ENCODE assay signal across 2 worm cellular contexts in the genomic region with DNA sequence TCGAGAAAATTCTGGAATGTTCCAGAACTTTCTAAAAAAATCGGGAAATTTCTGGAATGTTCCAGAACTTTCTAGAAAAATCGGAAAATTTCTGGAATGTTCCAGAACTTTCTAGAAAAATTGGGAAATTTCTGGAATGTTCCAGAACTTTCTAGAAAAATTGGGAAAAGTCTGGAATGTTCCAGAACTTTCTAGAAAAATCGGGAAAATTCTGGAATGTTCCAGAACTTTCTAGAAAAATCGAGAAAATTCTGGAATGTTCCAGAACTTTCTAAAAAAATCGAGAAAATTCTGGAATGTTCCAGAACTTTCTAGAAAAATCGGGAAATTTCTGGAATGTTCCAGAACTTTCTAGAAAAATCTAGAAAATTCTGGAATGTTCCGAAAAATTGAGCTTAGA.
TF ChIP-seq lines count a peak whose summit lies in the region.

No protein-coding gene starts in this region.

TF ChIP-seq in whole organism, L4 larva, 104 proteins besides CTCF, POLR2A, EP300 and RAD21:
- peak; percentile 34; the same call in 1 of the 2 replicates for TF ChIP-seq lin-38 (GFP tag; IDR thresholded peaks at IDR 0.05; lab: Robert Waterston, UW)

TF ChIP-seq in whole organism, young adult, 124 proteins besides CTCF, POLR2A, EP300 and RAD21:
- TF ChIP-seq egrh-3 (GFP tag; IDR thresholded peaks at IDR 0.05; lab: Robert Waterston, UW) (peak; percentile 67), ekl-4 (GFP tag; IDR thresholded peaks at IDR 0.05; lab: Robert Waterston, UW) (peak; percentile 61), hsf-1 (GFP tag; IDR thresholded peaks at IDR 0.05; lab: Robert Waterston, UW) (peak; percentile 97), dox-1 (GFP tag; IDR thresholded peaks at IDR 0.05; lab: Robert Waterston, UW) (peak; percentile 91), D2030.7 (GFP tag; IDR thresholded peaks at IDR 0.05; lab: Robert Waterston, UW) (peak; percentile 37; the same call in 1 of the 2 replicates)
TF ChIP-seq in whole organism, young adult: peak in this region for 5; not testable (repeated sequence) for 119.
